Fruit fly (Drosophila melanogaster): ENCODE results near the gene CCT6.
A peak's percentile ranks its signal among the peaks of the same experiment; 100 is the strongest.

The CCT6 gene

dm6 chrX:15738890-15739550 lies 7.4 kb upstream of the CCT6 start, which contains the start of the genes CG11679 and CG8206 (continued):
- TF ChIP-seq phol (tag; optimal IDR thresholded peaks at IDR 0.05) (peak; percentile 55), Optix (GFP tag; IDR thresholded peaks at IDR 0.05) (no peak), disco-r (GFP tag; optimal IDR thresholded peaks at IDR 0.05) (no peak), Meics (GFP tag; optimal IDR thresholded peaks at IDR 0.05) (peak; percentile 43), CG13287 (GFP tag; IDR thresholded peaks at IDR 0.05; ENCODE audit: partially characterized antibody) (peak; percentile 45), CG17829 (tag; optimal IDR thresholded peaks at IDR 0.05) (peak; percentile 23), klu (GFP tag; IDR thresholded peaks at IDR 0.05) (peak; percentile 19; the same call in 1 of the 2 replicates), tin (GFP tag; optimal IDR thresholded peaks at IDR 0.05) (peak; percentile 6), NfI (GFP tag; optimal IDR thresholded peaks at IDR 0.05) (peak; percentile 39), CG14014 (GFP tag; IDR thresholded peaks at IDR 0.05) (peak; percentile 26; the same call in 1 of the 2 replicates), oc (tag; optimal IDR thresholded peaks at IDR 0.05) (no peak), D (optimal IDR thresholded peaks at IDR 0.05) (no peak), D (GFP tag; optimal IDR thresholded peaks at IDR 0.05) (no peak), TFAM (GFP tag; optimal IDR thresholded peaks at IDR 0.05) (no peak), Xbp1 (GFP tag; optimal IDR thresholded peaks at IDR 0.05) (peak; percentile 48), Deaf1 (tag; optimal IDR thresholded peaks at IDR 0.05) (no peak), CG31441 (GFP tag; IDR thresholded peaks at IDR 0.05) (no peak), CG7745 (tag; optimal IDR thresholded peaks at IDR 0.05) (no peak), odd (GFP tag; optimal IDR thresholded peaks at IDR 0.05) (no peak), slou (GFP tag; optimal IDR thresholded peaks at IDR 0.05) (no peak), CG15514 (GFP tag; optimal IDR thresholded peaks at IDR 0.05) (peak; percentile 90), amos (GFP tag; IDR thresholded peaks at IDR 0.05; ENCODE audit: partially characterized antibody) (no peak), CG17612 (GFP tag; IDR thresholded peaks at IDR 0.05) (no peak), CG7928 (GFP tag; optimal IDR thresholded peaks at IDR 0.05) (no peak), wek (GFP tag; optimal IDR thresholded peaks at IDR 0.05) (no peak), sug (tag; optimal IDR thresholded peaks at IDR 0.05) (peak; percentile 71), CG6765 (GFP tag; optimal IDR thresholded peaks at IDR 0.05) (no peak), CG34422 (GFP tag; IDR thresholded peaks at IDR 0.05) (peak; percentile 55; the same call in 1 of the 3 replicates), Pdp1 (GFP tag; optimal IDR thresholded peaks at IDR 0.05) (peak; percentile 38 to 62), luna (GFP tag; optimal IDR thresholded peaks at IDR 0.05) (no peak), Rfx (GFP tag; IDR thresholded peaks at IDR 0.05) (peak; percentile 72), crp (GFP tag; optimal IDR thresholded peaks at IDR 0.05) (peak in 1 of 2 experiments; percentile 86), ase (GFP tag; IDR thresholded peaks at IDR 0.05) (no peak), Mes4 (GFP tag; optimal IDR thresholded peaks at IDR 0.05) (no peak), Stat92E (GFP tag; optimal IDR thresholded peaks at IDR 0.05) (no peak), CG32532 (GFP tag; IDR thresholded peaks at IDR 0.05) (no peak), Hr51 (GFP tag; optimal IDR thresholded peaks at IDR 0.05) (no peak), Jarid2 (GFP tag; optimal IDR thresholded peaks at IDR 0.05) (no peak), CG7357 (GFP tag; IDR thresholded peaks at IDR 0.05) (no peak), CG6791 (GFP tag; IDR thresholded peaks at IDR 0.05; ENCODE audit: partially characterized antibody) (no peak), Hmr (GFP tag; optimal IDR thresholded peaks at IDR 0.05) (no peak), pita (GFP tag; optimal IDR thresholded peaks at IDR 0.05) (no peak), wdn (GFP tag; IDR thresholded peaks at IDR 0.05) (no peak), otp (GFP tag; IDR thresholded peaks at IDR 0.05) (no peak), CG9437 (GFP tag; optimal IDR thresholded peaks at IDR 0.05) (no peak), ERR (GFP tag; optimal IDR thresholded peaks at IDR 0.05) (no peak), crc (GFP tag; optimal IDR thresholded peaks at IDR 0.05) (no peak), CG10267 (tag; optimal IDR thresholded peaks at IDR 0.05) (peak; percentile 22), lov (optimal IDR thresholded peaks at IDR 0.05) (no peak), lov (GFP tag; IDR thresholded peaks at IDR 0.05) (no peak)

Data from whole organism, embryonic.